Worm (Caenorhabditis elegans) whole organism, late embryonic: ENCODE data around the gene npr-8.

ENCODE experiments used
- C08G9.2 ChIP-seq: sonication (generic microtip); optimal IDR thresholded peaks from 2 replicates; lab custom pipeline; 2016; ENCODE audit warnings: mild to moderate bottlenecking, missing genetic modification characterization, moderate library complexity, missing compliant biosample characterization
- C38D4.7 ChIP-seq: fragments of 200-800 bp; sonication (Bioruptor generic); optimal IDR thresholded peaks from 2 replicates; lab custom pipeline; 2018; ENCODE audit warnings: mild to moderate bottlenecking, missing genetic modification characterization, moderate library complexity, missing compliant biosample characterization
- F13H6.1 ChIP-seq: sonication (generic microtip); optimal IDR thresholded peaks from 2 replicates; lab custom pipeline; 2016; ENCODE audit warnings: missing genetic modification characterization, missing compliant biosample characterization
- K02D7.2 ChIP-seq: sonication (generic microtip); optimal IDR thresholded peaks from 2 replicates; lab custom pipeline; 2017; ENCODE audit warnings: mild to moderate bottlenecking, missing genetic modification characterization, missing compliant biosample characterization
- K09A11.1 ChIP-seq: sonication (generic microtip); optimal IDR thresholded peaks from 2 replicates; lab custom pipeline; 2017; ENCODE audit warnings: antibody characterized with exemption, mild to moderate bottlenecking, missing genetic modification characterization, missing compliant biosample characterization; ENCODE audit not compliant: insufficient read depth
- T23F11.4 ChIP-seq: fragments of 200-800 bp; sonication (Bioruptor generic); optimal IDR thresholded peaks from 2 replicates; lab custom pipeline; 2018; ENCODE audit warnings: mild to moderate bottlenecking, missing genetic modification characterization, missing compliant biosample characterization
- ahr-1 ChIP-seq: sonication (generic microtip); optimal IDR thresholded peaks from 2 replicates; lab custom pipeline; 2016; ENCODE audit warnings: missing genetic modification characterization, missing compliant biosample characterization
- ama-1 ChIP-seq: fragments of 150-350 bp; optimal IDR thresholded peaks from 2 replicates; lab custom pipeline; 2014
- ceh-14 ChIP-seq: sonication (generic microtip); optimal IDR thresholded peaks from 2 replicates; lab custom pipeline; 2016; ENCODE audit warnings: missing genotype, missing genetic modification characterization, missing compliant biosample characterization
- ceh-18 ChIP-seq: sonication (generic microtip); optimal IDR thresholded peaks from 2 replicates; lab custom pipeline; 2016; ENCODE audit warnings: missing genetic modification characterization, missing compliant biosample characterization
- ceh-22 ChIP-seq: sonication (generic microtip); optimal IDR thresholded peaks from 2 replicates; lab custom pipeline; 2017; ENCODE audit warnings: missing biosample characterization, missing genetic modification characterization
- ceh-31 ChIP-seq: sonication (generic microtip); optimal IDR thresholded peaks from 2 replicates; lab custom pipeline; 2016; ENCODE audit warnings: missing genetic modification characterization, missing compliant biosample characterization
- ceh-34 ChIP-seq: sonication (generic microtip); optimal IDR thresholded peaks from 2 replicates; lab custom pipeline; 2016; ENCODE audit warnings: mild to moderate bottlenecking, missing genetic modification characterization, missing compliant biosample characterization
- ceh-45 ChIP-seq: fragments of 200-800 bp; sonication (Bioruptor generic); IDR thresholded peaks from 2 replicates; pipeline ENCODE4 v1.3.6; 2022; ENCODE audit warnings: missing genetic modification reagents, missing genetic modification characterization, missing compliant biosample characterization
- ceh-48 ChIP-seq: sonication (generic microtip); optimal IDR thresholded peaks from 2 replicates; lab custom pipeline; 2016; ENCODE audit warnings: missing genetic modification characterization, inconsistent platforms, missing compliant biosample characterization
- ceh-9 ChIP-seq: sonication (generic microtip); optimal IDR thresholded peaks from 2 replicates; lab custom pipeline; 2016; ENCODE audit warnings: mild to moderate bottlenecking, missing genetic modification characterization, inconsistent platforms, missing compliant biosample characterization
- elt-2 ChIP-seq: sonication (generic microtip); optimal IDR thresholded peaks from 2 replicates; lab custom pipeline; 2016; ENCODE audit warnings: missing genetic modification reagents, missing genetic modification characterization, missing compliant biosample characterization
- elt-4 ChIP-seq: sonication (generic microtip); optimal IDR thresholded peaks from 2 replicates; lab custom pipeline; 2016; ENCODE audit warnings: missing genetic modification characterization, missing compliant biosample characterization
- ets-4 ChIP-seq: sonication (generic microtip); optimal IDR thresholded peaks from 2 replicates; lab custom pipeline; 2016; ENCODE audit warnings: missing genetic modification characterization, missing compliant biosample characterization
- fax-1 ChIP-seq: sonication (generic microtip); optimal IDR thresholded peaks from 2 replicates; lab custom pipeline; 2016; ENCODE audit warnings: missing genotype, missing genetic modification characterization, missing compliant biosample characterization
- fkh-6 ChIP-seq: sonication (generic microtip); optimal IDR thresholded peaks from 2 replicates; lab custom pipeline; 2016; ENCODE audit warnings: missing genetic modification characterization, missing compliant biosample characterization
- hlh-13 ChIP-seq: fragments of 200-800 bp; sonication (Bioruptor generic); optimal IDR thresholded peaks from 2 replicates; lab custom pipeline; 2018; ENCODE audit warnings: mild to moderate bottlenecking, missing genetic modification characterization, missing compliant biosample characterization
- hlh-15 ChIP-seq: sonication (generic microtip); optimal IDR thresholded peaks from 2 replicates; lab custom pipeline; 2016; ENCODE audit warnings: missing genetic modification characterization, missing compliant biosample characterization
- hlh-30 ChIP-seq: sonication (generic microtip); optimal IDR thresholded peaks from 2 replicates; lab custom pipeline; 2017; ENCODE audit warnings: antibody characterized with exemption, missing genetic modification characterization, missing compliant biosample characterization; ENCODE audit not compliant: insufficient read depth
- mec-3 ChIP-seq: sonication (generic microtip); optimal IDR thresholded peaks from 2 replicates; lab custom pipeline; 2016; ENCODE audit warnings: borderline replicate concordance, missing genetic modification characterization, missing compliant biosample characterization
- nfya-1 ChIP-seq: sonication (generic microtip); optimal IDR thresholded peaks from 2 replicates; lab custom pipeline; 2017; ENCODE audit warnings: missing genetic modification characterization, mild to moderate bottlenecking, missing compliant biosample characterization, antibody characterized with exemption, moderate library complexity
- nhr-11 ChIP-seq: fragments of 150-350 bp; optimal IDR thresholded peaks from 2 replicates; lab custom pipeline; 2014; ENCODE audit warnings: missing biosample characterization, missing genetic modification characterization
- nhr-232 ChIP-seq: sonication (generic microtip); optimal IDR thresholded peaks from 2 replicates; lab custom pipeline; 2016; ENCODE audit warnings: missing genetic modification characterization, missing compliant biosample characterization
- npax-4 ChIP-seq: sonication (generic microtip); optimal IDR thresholded peaks from 2 replicates; lab custom pipeline; 2016; ENCODE audit warnings: missing genetic modification characterization, missing compliant biosample characterization
- pag-3 ChIP-seq: sonication (generic microtip); optimal IDR thresholded peaks from 2 replicates; lab custom pipeline; 2016; ENCODE audit warnings: missing compliant biosample characterization, missing genetic modification characterization, borderline replicate concordance
- pha-2 ChIP-seq: sonication (generic microtip); optimal IDR thresholded peaks from 2 replicates; lab custom pipeline; 2017; ENCODE audit warnings: mild to moderate bottlenecking, missing genetic modification characterization, missing compliant biosample characterization
- pha-4 ChIP-seq: fragments of 150-350 bp; optimal IDR thresholded peaks from 2 replicates; lab custom pipeline; 2018; ENCODE audit warnings: missing biosample characterization, missing genetic modification reagents, missing genetic modification characterization
- pqm-1 ChIP-seq: sonication (generic microtip); optimal IDR thresholded peaks from 2 replicates; lab custom pipeline; 2016; ENCODE audit warnings: missing genetic modification characterization, missing compliant biosample characterization
- ref-2 ChIP-seq: sonication (generic microtip); optimal IDR thresholded peaks from 2 replicates; lab custom pipeline; 2016; ENCODE audit warnings: missing genetic modification characterization, missing compliant biosample characterization
- rnt-1 ChIP-seq: sonication (generic microtip); optimal IDR thresholded peaks from 2 replicates; lab custom pipeline; 2016; ENCODE audit warnings: missing genetic modification characterization, missing compliant biosample characterization
- sdc-2 ChIP-seq: sonication (generic microtip); optimal IDR thresholded peaks from 2 replicates; lab custom pipeline; 2016; ENCODE audit warnings: missing genotype, missing genetic modification characterization, missing compliant biosample characterization
- sox-2 ChIP-seq: fragments of 200-800 bp; sonication (Bioruptor generic); IDR thresholded peaks from 2 replicates; pipeline ENCODE4 v1.3.6; 2022; ENCODE audit warnings: missing genetic modification reagents, missing genetic modification characterization, missing compliant biosample characterization
- syd-9 ChIP-seq: sonication (generic microtip); optimal IDR thresholded peaks from 2 replicates; lab custom pipeline; 2016; ENCODE audit warnings: mild to moderate bottlenecking, missing genetic modification characterization, moderate library complexity, missing compliant biosample characterization
- unc-3 ChIP-seq, 2 experiments: fragments of 200-800 bp in 1 of 2; sonication (Bioruptor generic) in 1 of 2; sonication (generic microtip) in 1 of 2; conservative IDR thresholded peaks in 1 of 2; optimal IDR thresholded peaks in 1 of 2; 2 replicates each; pipeline versions ENCODE4 v1.3.6 to Lab custom; 2016 to 2022; ENCODE audit warnings: missing compliant biosample characterization in 2 of 2, missing genetic modification characterization in 2 of 2, missing genetic modification reagents in 1 of 2
- unc-42 ChIP-seq: sonication (generic microtip); optimal IDR thresholded peaks from 2 replicates; lab custom pipeline; 2016; ENCODE audit warnings: missing genotype, missing genetic modification characterization, missing compliant biosample characterization
- zip-5 ChIP-seq: sonication (generic microtip); optimal IDR thresholded peaks from 2 replicates; lab custom pipeline; 2016; ENCODE audit warnings: missing genetic modification characterization, missing compliant biosample characterization
- ztf-16 ChIP-seq: sonication (generic microtip); optimal IDR thresholded peaks from 2 replicates; lab custom pipeline; 2017; ENCODE audit warnings: missing genetic modification characterization, missing compliant biosample characterization

npr-8 gene

ce11 chrX:7376941-7377340, at the start of gene npr-8:
Gene npr-8 (plus strand): TSS chrX:7377302.
- TF ChIP-seq pqm-1: no peak
- TF ChIP-seq pha-2 (tag; lab: Kevin White, UChicago): no peak
- no peak for TF ChIP-seq ref-2 (tag; lab: Kevin White, UChicago)
- no peak for TF ChIP-seq elt-4 (tag; lab: Kevin White, UChicago)
- peak; percentile 5 for TF ChIP-seq unc-42 (tag; lab: Kevin White, UChicago)
- no peak for TF ChIP-seq nhr-11 (tag; lab: Kevin White, UChicago)
- TF ChIP-seq K09A11.1: no peak

DNA sequence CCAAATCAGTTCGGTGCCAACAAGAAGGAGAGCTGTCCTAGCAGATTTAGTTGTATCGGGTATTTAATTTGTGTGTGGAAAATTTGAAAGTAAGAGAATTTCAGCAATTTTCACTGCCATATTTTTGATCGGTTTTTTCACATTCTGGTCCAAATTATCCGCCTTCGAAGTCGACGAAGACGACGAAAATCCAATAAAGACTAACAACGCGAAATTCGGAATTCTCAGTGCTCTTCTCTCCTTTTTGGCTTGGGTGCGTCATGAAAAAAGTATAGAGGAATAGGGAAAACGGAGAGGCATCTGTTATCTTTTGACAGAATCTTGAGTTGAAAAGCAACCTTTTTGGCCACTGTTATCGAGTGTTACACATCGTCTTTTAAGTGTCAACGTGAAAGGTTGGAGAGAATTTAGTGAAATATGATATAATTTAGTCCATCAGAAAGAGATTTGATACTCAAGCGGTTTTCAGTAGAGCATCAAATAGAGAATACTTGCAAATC, 49.0 kb upstream of the npr-8 start:
- TF ChIP-seq pag-3 (tag; lab: Kevin White, UChicago) (no peak), unc-42 (tag; lab: Kevin White, UChicago) (peak; percentile 76)

DNA sequence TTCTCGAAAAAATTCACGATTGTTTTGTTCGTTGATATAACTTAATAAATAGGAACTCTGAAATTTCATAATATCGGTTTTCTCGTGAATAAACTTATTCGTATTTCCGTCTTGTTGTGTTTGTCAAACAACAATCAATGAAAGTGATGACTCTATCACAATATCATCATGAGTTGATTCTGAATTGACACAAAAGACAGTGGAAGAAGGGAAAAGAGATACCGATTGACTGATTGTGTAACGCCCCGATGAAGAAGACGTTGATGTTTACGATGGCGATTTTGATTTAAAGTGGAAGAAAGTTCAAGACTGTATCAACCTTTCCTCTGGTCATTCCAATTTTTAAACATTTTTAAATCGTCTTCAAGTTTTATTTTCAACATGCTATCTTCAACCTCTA, 47.5 kb upstream of the npr-8 start, which contains the start of gene ttr-59:
ttr-59 (plus strand) TSS at position 218 of the 400 bp plus-strand sequence.
- no peak for TF ChIP-seq sdc-2 (tag; lab: Kevin White, UChicago)
- TF ChIP-seq ceh-9 (tag; lab: Kevin White, UChicago): no peak
- no peak for TF ChIP-seq ahr-1 (tag; lab: Kevin White, UChicago)
- no peak for TF ChIP-seq unc-42 (tag; lab: Kevin White, UChicago)
- no peak for TF ChIP-seq sox-2 (GFP tag; lab: Robert Waterston, UW)
- TF ChIP-seq C08G9.2: no peak
- TF ChIP-seq nhr-232 (tag; lab: Kevin White, UChicago): no peak
- TF ChIP-seq mec-3 (tag; lab: Kevin White, UChicago): no peak
- no peak for TF ChIP-seq ztf-16 (tag; lab: Kevin White, UChicago)
- TF ChIP-seq pag-3 (tag; lab: Kevin White, UChicago): no peak
- TF ChIP-seq pha-4 (tag; lab: Kevin White, UChicago): no peak
- no peak for TF ChIP-seq ceh-45 (GFP tag; lab: Robert Waterston, UW)

DNA sequence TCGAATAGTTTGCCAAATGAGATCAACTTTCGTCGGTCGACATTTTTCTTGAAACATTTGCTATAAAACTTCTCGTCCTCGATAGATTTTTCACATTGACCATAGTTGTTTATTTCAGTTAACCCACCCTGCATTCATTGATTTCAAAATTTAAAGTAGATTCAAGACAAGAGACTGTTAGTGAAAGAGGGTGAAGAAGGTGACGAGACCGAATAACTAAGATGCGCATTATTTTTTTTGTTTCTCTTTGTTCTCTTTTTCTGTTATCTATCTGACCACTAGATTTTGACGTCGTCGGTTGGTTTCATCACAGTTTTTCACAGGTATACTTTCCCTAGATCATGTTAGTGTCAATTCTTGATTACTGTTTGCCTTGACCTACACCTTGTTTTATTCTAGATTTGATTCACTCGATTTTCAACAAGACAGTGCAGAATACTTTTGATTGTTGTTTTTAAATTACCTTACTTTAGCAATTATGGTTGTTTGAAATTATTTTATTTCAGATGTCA, 46.4 kb upstream of the npr-8 start, which contains the start of gene ttr-30:
ttr-30 (plus strand) TSS at position 265 of the 512 bp plus-strand sequence.
- no peak for TF ChIP-seq F13H6.1 (tag; lab: Kevin White, UChicago)
- TF ChIP-seq C38D4.7 (GFP tag; lab: Kevin White, UChicago): no peak
- no peak for TF ChIP-seq rnt-1
- no peak for TF ChIP-seq T23F11.4 (GFP tag; lab: Kevin White, UChicago)
- TF ChIP-seq ceh-14 (tag; lab: Kevin White, UChicago): no peak
- TF ChIP-seq ceh-22 (tag; lab: Kevin White, UChicago): no peak
- no peak for TF ChIP-seq ahr-1 (tag; lab: Kevin White, UChicago)
- TF ChIP-seq K02D7.2 (tag; lab: Kevin White, UChicago): no peak
- TF ChIP-seq fax-1 (tag; lab: Kevin White, UChicago): no peak
- TF ChIP-seq pqm-1: no peak
- TF ChIP-seq syd-9: no peak
- no peak for TF ChIP-seq fkh-6
- TF ChIP-seq unc-3 (GFP tag; conservative IDR thresholded peaks at IDR 0.05; lab: Robert Waterston, UW): no peak
- no peak for TF ChIP-seq unc-3 (tag; optimal IDR thresholded peaks at IDR 0.05; lab: Kevin White, UChicago)

- no peak for TF ChIP-seq npax-4 (tag; lab: Kevin White, UChicago)
- TF ChIP-seq ets-4 (tag; lab: Kevin White, UChicago): no peak
- peak; percentile 71 for TF ChIP-seq unc-42 (tag; lab: Kevin White, UChicago)
- peak; percentile 22 for TF ChIP-seq ceh-48 (tag; lab: Kevin White, UChicago)
- TF ChIP-seq ref-2 (tag; lab: Kevin White, UChicago): peak; percentile 82
- TF ChIP-seq pqm-1: peak; percentile 63
- peak; percentile 90 for TF ChIP-seq nfya-1
- peak; percentile 17; the same call in 1 of the 2 replicates for TF ChIP-seq sox-2 (GFP tag; lab: Robert Waterston, UW)
- TF ChIP-seq hlh-15 (tag; lab: Kevin White, UChicago): no peak
- TF ChIP-seq elt-2 (tag; lab: Kevin White, UChicago): peak; percentile 62
- peak; percentile 88 for TF ChIP-seq ceh-18 (tag; lab: Kevin White, UChicago)
- peak; percentile 63 for TF ChIP-seq ceh-34 (tag; lab: Kevin White, UChicago)
- TF ChIP-seq ama-1 (lab: Kevin White, UChicago): no peak
- no peak for TF ChIP-seq hlh-13 (GFP tag; lab: Kevin White, UChicago)
- TF ChIP-seq ceh-9 (tag; lab: Kevin White, UChicago): no peak
- peak; percentile 100 for TF ChIP-seq hlh-30
- peak; percentile 41 for TF ChIP-seq ceh-14 (tag; lab: Kevin White, UChicago)
- peak; percentile 93 for TF ChIP-seq ceh-31 (tag; lab: Kevin White, UChicago)
- TF ChIP-seq sdc-2 (tag; lab: Kevin White, UChicago): peak; percentile 65
- TF ChIP-seq F13H6.1 (tag; lab: Kevin White, UChicago): peak; percentile 74
- TF ChIP-seq zip-5 (tag; lab: Kevin White, UChicago): no peak
- no peak for TF ChIP-seq C38D4.7 (GFP tag; lab: Kevin White, UChicago)
Measured at ce11 chrX:7334302-7334724, 42.8 kb upstream of the npr-8 start, which contains the start of gene epg-7. Gene epg-7 (plus strand): TSS chrX:7334714.
